Worm (Caenorhabditis elegans): Measurements from ENCODE around the gene ncx-5.

Gene ncx-5

ce11 chrV:10525902-10526301 is 36.0 kb upstream of the ncx-5 start, which contains the start of the genes C35A5.8 and hda-11 (continued):
- TF ChIP-seq lin-13 (GFP tag; optimal IDR thresholded peaks at IDR 0.05) (no peak), tag-97 (GFP tag; IDR thresholded peaks at IDR 0.05) (0 out of 2 replicates have a peak, but pooled peaks have one; percentile 31), nhr-48 (tag; optimal IDR thresholded peaks at IDR 0.05) (peak; percentile 31), unc-39 (tag; optimal IDR thresholded peaks at IDR 0.05) (no peak), snpc-1.2 (GFP tag; IDR thresholded peaks at IDR 0.05) (no peak), hmg-1.1 (GFP tag; IDR thresholded peaks at IDR 0.05) (peak; percentile 44; the same call in 1 of the 2 replicates), madf-5 (GFP tag; IDR thresholded peaks at IDR 0.05) (no peak), dve-1 (tag; optimal IDR thresholded peaks at IDR 0.05; ENCODE audit: insufficient read depth) (no peak), madf-9 (GFP tag; conservative IDR thresholded peaks at IDR 0.05) (peak; percentile 78), R02D3.7 (tag; optimal IDR thresholded peaks at IDR 0.05) (no peak), ztf-7 (tag; optimal IDR thresholded peaks at IDR 0.05) (no peak), daf-19 (GFP tag; conservative IDR thresholded peaks at IDR 0.05) (no peak), fos-1 (tag; optimal IDR thresholded peaks at IDR 0.05) (no peak), nhr-11 (tag; optimal IDR thresholded peaks at IDR 0.05) (no peak), zfp-2 (tag; optimal IDR thresholded peaks at IDR 0.05) (no peak), nhr-237 (tag; optimal IDR thresholded peaks at IDR 0.05) (no peak), mes-2 (tag; optimal IDR thresholded peaks at IDR 0.05; ENCODE audit: poor library complexity, severe bottlenecking) (peak; percentile 98), lim-7 (GFP tag; IDR thresholded peaks at IDR 0.05) (no peak), hlh-11 (tag; optimal IDR thresholded peaks at IDR 0.05) (no peak)

- TF ChIP-seq lin-38 (GFP tag; IDR thresholded peaks at IDR 0.05) (no peak), unc-62 (GFP tag; optimal IDR thresholded peaks at IDR 0.05 in 1 of 2) (peak in 1 of 2 experiments; percentile 96), unc-62 (tag; optimal IDR thresholded peaks at IDR 0.05) (no peak)
Observed at ce11 chrV:10516702-10517101, 26.8 kb upstream of the ncx-5 start.

ce11 chrV:10514271-10514670 is 24.4 kb upstream of the ncx-5 start, which contains the start of gene dmsr-8:
Gene dmsr-8, minus strand, starts transcription at chrV:10514371.
- TF ChIP-seq unc-62 (GFP tag; optimal IDR thresholded peaks at IDR 0.05 in 1 of 2) = peak in 1 of 2 experiments; percentile 61
- no peak for TF ChIP-seq unc-62 (tag; optimal IDR thresholded peaks at IDR 0.05)
- no peak for TF ChIP-seq nhr-25 (tag; optimal IDR thresholded peaks at IDR 0.05; ENCODE audit: borderline replicate concordance, insufficient read depth)

- TF ChIP-seq daf-8 (GFP tag; IDR thresholded peaks at IDR 0.05) = no peak
- TF ChIP-seq ztf-7 (tag; optimal IDR thresholded peaks at IDR 0.05) = peak; percentile 97
- TF ChIP-seq hlh-30 (tag; optimal IDR thresholded peaks at IDR 0.05; ENCODE audit: insufficient read depth) = peak; percentile 52
- TF ChIP-seq cey-2 (tag; optimal IDR thresholded peaks at IDR 0.05; ENCODE audit: borderline replicate concordance, insufficient read depth) = no peak
- TF ChIP-seq jun-1 (tag; optimal IDR thresholded peaks at IDR 0.05) = no peak
- no peak for TF ChIP-seq R02D3.7 (tag; optimal IDR thresholded peaks at IDR 0.05)
- no peak for TF ChIP-seq unc-130 (GFP tag; optimal IDR thresholded peaks at IDR 0.05)
- no peak for TF ChIP-seq lir-3 (tag; optimal IDR thresholded peaks at IDR 0.05)
- TF ChIP-seq dpl-1 (GFP tag; optimal IDR thresholded peaks at IDR 0.05) = no peak
- TF ChIP-seq gei-8 (GFP tag; optimal IDR thresholded peaks at IDR 0.05) = no peak
- TF ChIP-seq nhr-102 (tag; optimal IDR thresholded peaks at IDR 0.05) = no peak
- no peak for TF ChIP-seq snpc-1.2 (GFP tag; IDR thresholded peaks at IDR 0.05)
- no peak for TF ChIP-seq saeg-2 (GFP tag; IDR thresholded peaks at IDR 0.05)
- no peak for TF ChIP-seq nhr-77 (tag; optimal IDR thresholded peaks at IDR 0.05)
- no peak for TF ChIP-seq dve-1 (tag; optimal IDR thresholded peaks at IDR 0.05; ENCODE audit: insufficient read depth)
- TF ChIP-seq spr-1 (tag; optimal IDR thresholded peaks at IDR 0.05) = no peak
- no peak for TF ChIP-seq hlh-11 (tag; optimal IDR thresholded peaks at IDR 0.05)
- no peak for TF ChIP-seq mep-1 (tag; optimal IDR thresholded peaks at IDR 0.05)
- no peak for TF ChIP-seq ZK337.2 (GFP tag; IDR thresholded peaks at IDR 0.05)
- TF ChIP-seq ceh-82 (tag; optimal IDR thresholded peaks at IDR 0.05) = no peak
- TF ChIP-seq mxl-3 (GFP tag; optimal IDR thresholded peaks at IDR 0.05) = no peak
- peak; percentile 16 for TF ChIP-seq nhr-28 (tag; optimal IDR thresholded peaks at IDR 0.05)
Observed at ce11 chrV:10508855-10509254, 19.0 kb upstream of the ncx-5 start, which contains the start of gene C35A5.6. Gene C35A5.6, plus strand, starts transcription at chrV:10509137.

Measured in whole organism, L4 larva.